Worm (Caenorhabditis elegans): ENCODE results near the gene mans-3.

DNA sequence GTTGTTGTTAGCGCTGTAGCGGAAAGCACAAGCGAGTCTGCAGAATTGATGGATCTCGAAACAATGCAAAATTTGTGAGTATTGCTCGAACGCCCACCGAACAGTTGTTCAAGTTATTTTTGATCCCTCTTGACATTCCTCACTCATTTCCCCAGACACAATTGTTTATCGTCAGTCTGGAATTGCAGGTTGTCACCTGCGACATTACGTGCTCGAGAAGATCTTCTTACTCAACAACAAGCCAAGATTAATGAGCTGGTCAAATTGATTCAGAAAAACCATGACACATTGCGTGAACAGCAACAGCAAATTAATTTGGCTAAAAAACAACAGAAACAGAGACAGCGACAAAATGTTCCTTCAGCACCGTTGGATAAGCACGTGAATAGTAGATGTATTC is 36.7 kb downstream of the mans-3 start:
- no peak for TF ChIP-seq nhr-11 (tag; optimal IDR thresholded peaks at IDR 0.05)
- TF ChIP-seq ceh-9 (tag; optimal IDR thresholded peaks at IDR 0.05), result no peak
- TF ChIP-seq pha-4 (tag; optimal IDR thresholded peaks at IDR 0.05), result no peak
- no peak for TF ChIP-seq ztf-16 (tag; optimal IDR thresholded peaks at IDR 0.05)
- no peak for TF ChIP-seq T23F11.4 (GFP tag; optimal IDR thresholded peaks at IDR 0.05)

Measured in whole organism, late embryonic.